Fruit fly (Drosophila melanogaster) Kc167 (cell line): ENCODE results near the gene Acsx1R.

Experiments
- insv ChIP-seq: fragments of >200 bp; optimal IDR thresholded peaks from 3 replicates; lab custom pipeline; 2018; ENCODE audit warnings: missing external identifiers
- psq ChIP-seq: fragments of >200 bp; optimal IDR thresholded peaks from 2 replicates; lab custom pipeline; 2017; ENCODE audit warnings: missing external identifiers

DNA sequence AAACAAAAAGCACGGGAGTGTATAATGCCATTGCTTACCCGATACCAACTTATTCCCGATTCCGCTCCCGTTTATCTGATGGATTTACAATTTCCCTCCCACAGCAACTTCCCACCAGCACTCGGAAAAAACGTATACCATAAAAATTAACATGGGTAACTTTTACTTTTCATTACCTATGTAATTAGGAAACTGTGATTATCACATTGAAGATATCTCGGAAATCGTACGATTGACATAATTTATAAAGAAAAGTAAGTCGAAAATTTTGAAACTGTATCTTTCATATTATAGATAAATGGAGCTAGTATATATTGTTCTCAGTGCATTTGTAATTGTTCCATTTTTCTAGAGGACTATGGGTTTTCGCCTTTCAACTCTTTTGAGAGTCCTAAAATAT is 24.7 kb upstream of the Acsx1R start:
- TF ChIP-seq insv (no peak), psq (lab: Kevin White, UChicago) (no peak)
